Worm (Caenorhabditis elegans): ENCODE results near the gene eif-2Bgamma.

Gene eif-2Bgamma

DNA sequence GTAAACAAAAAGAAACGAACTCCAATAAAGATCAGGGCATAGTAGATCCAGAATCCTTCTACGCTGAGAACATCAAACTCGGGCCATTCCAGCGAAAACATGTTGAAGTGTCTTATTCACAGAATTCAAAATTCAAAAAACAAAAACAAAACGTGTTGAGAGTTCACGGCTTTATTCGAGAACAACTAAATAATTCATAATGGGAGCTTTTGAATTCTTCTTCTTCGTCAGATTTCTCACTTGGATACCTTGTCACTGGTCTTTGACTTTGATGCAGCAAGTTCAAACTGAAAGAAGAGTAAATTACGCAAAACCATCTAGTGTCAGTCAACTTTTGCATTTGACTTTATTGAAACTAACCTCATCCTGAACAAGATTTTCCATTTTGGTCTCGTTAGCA, 49.7 kb downstream of the eif-2Bgamma start, which contains the start of gene B0252.11:
B0252.11 (minus strand) TSS at position 101 of the 400 bp plus-strand sequence.
- TF ChIP-seq efl-1 (optimal IDR thresholded peaks at IDR 0.05) (no peak), efl-1 (GFP tag; optimal IDR thresholded peaks at IDR 0.05 in 1 of 2) (peak in 1 of 2 experiments; percentile 85), aly-2 (tag; optimal IDR thresholded peaks at IDR 0.05) (no peak), mep-1 (tag; optimal IDR thresholded peaks at IDR 0.05) (no peak), C04F5.9 (tag; optimal IDR thresholded peaks at IDR 0.05) (no peak)

DNA sequence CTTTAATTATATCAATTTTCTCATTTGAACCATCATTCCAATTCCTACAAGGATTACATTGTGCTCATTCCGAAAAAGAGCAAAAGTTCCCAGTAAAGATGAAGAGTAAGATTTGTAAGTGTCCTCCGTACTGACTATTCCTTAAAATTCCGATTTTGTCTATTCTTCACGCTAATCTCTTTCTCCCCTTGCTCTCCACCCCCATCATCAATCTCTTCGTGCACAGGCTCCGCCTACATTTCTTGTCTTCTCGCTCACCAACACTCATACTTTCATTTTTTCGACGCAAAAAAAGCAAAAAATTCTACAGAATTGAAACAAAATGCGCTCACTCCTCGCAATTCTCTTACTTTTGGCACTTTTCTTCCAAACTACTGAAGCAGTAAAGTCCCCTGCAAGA, 51.6 kb downstream of the eif-2Bgamma start, which contains the start of gene B0252.8:
B0252.8 (plus strand) TSS at position 292 of the 400 bp plus-strand sequence.
- TF ChIP-seq dpl-1 (GFP tag; optimal IDR thresholded peaks at IDR 0.05) (no peak), sup-37 (GFP tag; optimal IDR thresholded peaks at IDR 0.05) (no peak), ceh-90 (tag; optimal IDR thresholded peaks at IDR 0.05) (no peak), egl-13 (tag; optimal IDR thresholded peaks at IDR 0.05) (no peak), ztf-11 (tag; optimal IDR thresholded peaks at IDR 0.05) (no peak), tlp-1 (tag; optimal IDR thresholded peaks at IDR 0.05) (no peak), nhr-85 (tag) (no peak), hlh-4 (tag; optimal IDR thresholded peaks at IDR 0.05) (no peak), efl-3 (GFP tag; optimal IDR thresholded peaks at IDR 0.05) (no peak), Y116A8C.19 (tag; optimal IDR thresholded peaks at IDR 0.05; ENCODE audit: borderline replicate concordance) (no peak), aly-2 (tag; optimal IDR thresholded peaks at IDR 0.05) (no peak), ztf-4 (tag; optimal IDR thresholded peaks at IDR 0.05) (no peak), fos-1 (tag; optimal IDR thresholded peaks at IDR 0.05) (no peak)

All from whole organism, L1 larva.